Worm (Caenorhabditis elegans) whole organism, late embryonic: ENCODE results near the gene H40L08.7.
A peak's percentile ranks its signal among the peaks of the same experiment; 100 is the strongest.

Experiments
- C38D4.7 ChIP-seq: fragments of 200-800 bp; sonication (Bioruptor generic); optimal IDR thresholded peaks from 2 replicates; lab custom pipeline; 2018; ENCODE audit warnings: mild to moderate bottlenecking, missing genetic modification characterization, moderate library complexity, missing compliant biosample characterization
- K09A11.1 ChIP-seq: sonication (generic microtip); optimal IDR thresholded peaks from 2 replicates; lab custom pipeline; 2017; ENCODE audit warnings: antibody characterized with exemption, mild to moderate bottlenecking, missing genetic modification characterization, missing compliant biosample characterization; ENCODE audit not compliant: insufficient read depth
- ama-1 ChIP-seq: fragments of 150-350 bp; optimal IDR thresholded peaks from 2 replicates; lab custom pipeline; 2014
- ceh-18 ChIP-seq: sonication (generic microtip); optimal IDR thresholded peaks from 2 replicates; lab custom pipeline; 2016; ENCODE audit warnings: missing genetic modification characterization, missing compliant biosample characterization
- ceh-2 ChIP-seq: sonication (generic microtip); optimal IDR thresholded peaks from 2 replicates; lab custom pipeline; 2016; ENCODE audit warnings: missing genotype, missing genetic modification characterization, missing compliant biosample characterization
- ceh-22 ChIP-seq: sonication (generic microtip); optimal IDR thresholded peaks from 2 replicates; lab custom pipeline; 2017; ENCODE audit warnings: missing biosample characterization, missing genetic modification characterization
- ceh-31 ChIP-seq: sonication (generic microtip); optimal IDR thresholded peaks from 2 replicates; lab custom pipeline; 2016; ENCODE audit warnings: missing genetic modification characterization, missing compliant biosample characterization
- ceh-34 ChIP-seq: sonication (generic microtip); optimal IDR thresholded peaks from 2 replicates; lab custom pipeline; 2016; ENCODE audit warnings: mild to moderate bottlenecking, missing genetic modification characterization, missing compliant biosample characterization
- ceh-45 ChIP-seq: fragments of 200-800 bp; sonication (Bioruptor generic); IDR thresholded peaks from 2 replicates; pipeline ENCODE4 v1.3.6; 2022; ENCODE audit warnings: missing genetic modification reagents, missing genetic modification characterization, missing compliant biosample characterization
- ceh-48 ChIP-seq: sonication (generic microtip); optimal IDR thresholded peaks from 2 replicates; lab custom pipeline; 2016; ENCODE audit warnings: missing genetic modification characterization, inconsistent platforms, missing compliant biosample characterization
- elt-2 ChIP-seq: sonication (generic microtip); optimal IDR thresholded peaks from 2 replicates; lab custom pipeline; 2016; ENCODE audit warnings: missing genetic modification reagents, missing genetic modification characterization, missing compliant biosample characterization
- elt-4 ChIP-seq: sonication (generic microtip); optimal IDR thresholded peaks from 2 replicates; lab custom pipeline; 2016; ENCODE audit warnings: missing genetic modification characterization, missing compliant biosample characterization
- ets-4 ChIP-seq: sonication (generic microtip); optimal IDR thresholded peaks from 2 replicates; lab custom pipeline; 2016; ENCODE audit warnings: missing genetic modification characterization, missing compliant biosample characterization
- eyg-1 ChIP-seq: sonication (generic microtip); optimal IDR thresholded peaks from 2 replicates; lab custom pipeline; 2016; ENCODE audit warnings: missing genotype, missing genetic modification characterization, missing compliant biosample characterization
- fax-1 ChIP-seq: sonication (generic microtip); optimal IDR thresholded peaks from 2 replicates; lab custom pipeline; 2016; ENCODE audit warnings: missing genotype, missing genetic modification characterization, missing compliant biosample characterization
- fkh-10 ChIP-seq: fragments of 150-350 bp; optimal IDR thresholded peaks from 2 replicates; lab custom pipeline; 2014; ENCODE audit warnings: missing biosample characterization, missing genetic modification reagents, missing genetic modification characterization
- fkh-6 ChIP-seq: sonication (generic microtip); optimal IDR thresholded peaks from 2 replicates; lab custom pipeline; 2016; ENCODE audit warnings: missing genetic modification characterization, missing compliant biosample characterization
- gmeb-2 ChIP-seq: sonication (generic microtip); optimal IDR thresholded peaks from 2 replicates; lab custom pipeline; 2016; ENCODE audit warnings: missing genetic modification characterization, inconsistent platforms, missing compliant biosample characterization
- hlh-13 ChIP-seq: fragments of 200-800 bp; sonication (Bioruptor generic); optimal IDR thresholded peaks from 2 replicates; lab custom pipeline; 2018; ENCODE audit warnings: mild to moderate bottlenecking, missing genetic modification characterization, missing compliant biosample characterization
- hlh-15 ChIP-seq: sonication (generic microtip); optimal IDR thresholded peaks from 2 replicates; lab custom pipeline; 2016; ENCODE audit warnings: missing genetic modification characterization, missing compliant biosample characterization
- hlh-30 ChIP-seq: sonication (generic microtip); optimal IDR thresholded peaks from 2 replicates; lab custom pipeline; 2017; ENCODE audit warnings: antibody characterized with exemption, missing genetic modification characterization, missing compliant biosample characterization; ENCODE audit not compliant: insufficient read depth
- hlh-8 ChIP-seq: sonication (generic microtip); optimal IDR thresholded peaks from 2 replicates; lab custom pipeline; 2016; ENCODE audit warnings: missing genotype, missing genetic modification characterization, missing compliant biosample characterization
- lim-6 ChIP-seq: sonication (generic microtip); optimal IDR thresholded peaks from 2 replicates; lab custom pipeline; 2016; ENCODE audit warnings: missing genetic modification characterization, missing compliant biosample characterization
- lin-11 ChIP-seq: fragments of 200-800 bp; sonication (Bioruptor generic); optimal IDR thresholded peaks from 2 replicates; lab custom pipeline; 2018; ENCODE audit warnings: mild to moderate bottlenecking, missing genetic modification characterization, missing compliant biosample characterization
- madf-2 ChIP-seq: sonication (generic microtip); optimal IDR thresholded peaks from 2 replicates; lab custom pipeline; 2017; ENCODE audit warnings: missing genetic modification characterization, missing compliant biosample characterization
- mec-3 ChIP-seq: sonication (generic microtip); optimal IDR thresholded peaks from 2 replicates; lab custom pipeline; 2016; ENCODE audit warnings: borderline replicate concordance, missing genetic modification characterization, missing compliant biosample characterization
- nfya-1 ChIP-seq: sonication (generic microtip); optimal IDR thresholded peaks from 2 replicates; lab custom pipeline; 2017; ENCODE audit warnings: missing genetic modification characterization, mild to moderate bottlenecking, missing compliant biosample characterization, antibody characterized with exemption, moderate library complexity
- nhr-232 ChIP-seq: sonication (generic microtip); optimal IDR thresholded peaks from 2 replicates; lab custom pipeline; 2016; ENCODE audit warnings: missing genetic modification characterization, missing compliant biosample characterization
- pat-9 ChIP-seq: fragments of 200-800 bp; sonication (Bioruptor generic); optimal IDR thresholded peaks from 2 replicates; lab custom pipeline; 2018; ENCODE audit warnings: mild to moderate bottlenecking, missing genetic modification characterization, moderate library complexity, missing compliant biosample characterization
- pax-1 ChIP-seq: fragments of 150-350 bp; optimal IDR thresholded peaks from 2 replicates; lab custom pipeline; 2014; ENCODE audit warnings: missing biosample characterization, missing genetic modification characterization
- pqm-1 ChIP-seq: sonication (generic microtip); optimal IDR thresholded peaks from 2 replicates; lab custom pipeline; 2016; ENCODE audit warnings: missing genetic modification characterization, missing compliant biosample characterization
- pros-1 ChIP-seq: fragments of 150-350 bp; optimal IDR thresholded peaks from 2 replicates; lab custom pipeline; 2014; ENCODE audit warnings: missing biosample characterization, missing genetic modification reagents, missing genetic modification characterization
- ref-2 ChIP-seq: sonication (generic microtip); optimal IDR thresholded peaks from 2 replicates; lab custom pipeline; 2016; ENCODE audit warnings: missing genetic modification characterization, missing compliant biosample characterization
- rnt-1 ChIP-seq: sonication (generic microtip); optimal IDR thresholded peaks from 2 replicates; lab custom pipeline; 2016; ENCODE audit warnings: missing genetic modification characterization, missing compliant biosample characterization
- sox-4 ChIP-seq: sonication (generic microtip); optimal IDR thresholded peaks from 2 replicates; lab custom pipeline; 2017; ENCODE audit warnings: mild to moderate bottlenecking, missing genetic modification characterization, inconsistent platforms, missing compliant biosample characterization
- syd-9 ChIP-seq: sonication (generic microtip); optimal IDR thresholded peaks from 2 replicates; lab custom pipeline; 2016; ENCODE audit warnings: mild to moderate bottlenecking, missing genetic modification characterization, moderate library complexity, missing compliant biosample characterization
- tbx-2 ChIP-seq: sonication (generic microtip); optimal IDR thresholded peaks from 2 replicates; lab custom pipeline; 2016; ENCODE audit warnings: missing genetic modification characterization, missing compliant biosample characterization
- tbx-7 ChIP-seq: sonication (generic microtip); optimal IDR thresholded peaks from 2 replicates; lab custom pipeline; 2016; ENCODE audit warnings: missing genotype, missing genetic modification characterization, missing compliant biosample characterization
- unc-3 ChIP-seq, 2 experiments: fragments of 200-800 bp in 1 of 2; sonication (Bioruptor generic) in 1 of 2; sonication (generic microtip) in 1 of 2; conservative IDR thresholded peaks in 1 of 2; optimal IDR thresholded peaks in 1 of 2; 2 replicates each; pipeline versions ENCODE4 v1.3.6 to Lab custom; 2016 to 2022; ENCODE audit warnings: missing compliant biosample characterization in 2 of 2, missing genetic modification characterization in 2 of 2, missing genetic modification reagents in 1 of 2
- unc-42 ChIP-seq: sonication (generic microtip); optimal IDR thresholded peaks from 2 replicates; lab custom pipeline; 2016; ENCODE audit warnings: missing genotype, missing genetic modification characterization, missing compliant biosample characterization
- unc-55 ChIP-seq: sonication (generic microtip); optimal IDR thresholded peaks from 2 replicates; lab custom pipeline; 2017; ENCODE audit warnings: missing biosample characterization, missing genetic modification reagents, missing genetic modification characterization
- unc-86 ChIP-seq: sonication (generic microtip); optimal IDR thresholded peaks from 2 replicates; lab custom pipeline; 2016; ENCODE audit warnings: missing genetic modification characterization, missing compliant biosample characterization

H40L08.7 gene

DNA sequence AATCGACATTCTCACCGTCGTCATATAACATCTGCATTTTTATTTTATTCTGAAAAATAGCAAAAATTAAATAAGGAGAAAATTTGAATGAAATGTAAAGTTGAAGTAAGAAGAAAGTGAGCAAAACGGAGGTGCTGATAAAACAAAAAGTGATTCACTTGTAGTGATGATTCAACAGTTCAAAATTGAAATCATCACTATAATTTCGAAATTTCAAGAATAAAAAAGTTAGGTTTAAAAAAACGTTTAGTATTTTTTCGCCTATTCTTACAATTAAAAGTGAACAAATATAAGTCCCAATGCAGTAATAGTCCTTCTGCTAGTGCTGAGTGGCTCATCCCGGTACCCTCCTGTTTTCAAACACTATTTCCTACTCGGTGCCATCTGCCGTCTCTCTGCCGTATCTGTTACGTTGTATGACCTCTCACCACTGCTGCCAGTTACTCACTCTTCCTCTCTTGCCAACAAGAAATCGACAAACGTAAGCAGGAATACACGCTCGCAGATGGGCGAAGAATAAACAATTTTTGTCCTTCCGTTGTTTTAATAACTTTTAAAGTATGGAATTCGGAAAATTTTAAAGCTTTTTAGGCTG lies 22.9 kb upstream of the H40L08.7 start, which contains the start of gene dhhc-1:
Gene dhhc-1, minus strand, starts transcription at position 51 of the 595 bp plus-strand sequence.
- TF ChIP-seq unc-55 (GFP tag; lab: Kevin White, UChicago) = peak; percentile 40
- TF ChIP-seq madf-2 (tag; lab: Kevin White, UChicago) = no peak
- TF ChIP-seq ets-4 = no peak
- no peak for TF ChIP-seq pros-1 (tag; lab: Kevin White, UChicago)
- peak; percentile 4 for TF ChIP-seq unc-42 (tag; lab: Kevin White, UChicago)
- peak; percentile 26 for TF ChIP-seq ceh-18
- TF ChIP-seq pqm-1 (tag; lab: Kevin White, UChicago) = no peak
- TF ChIP-seq ceh-22 (tag; lab: Kevin White, UChicago) = no peak
- peak; percentile 56 for TF ChIP-seq ceh-31 (tag; lab: Kevin White, UChicago)
- TF ChIP-seq nfya-1 = peak; percentile 59
- TF ChIP-seq ceh-34 = no peak
- no peak for TF ChIP-seq fkh-6
- no peak for TF ChIP-seq mec-3 (tag; lab: Kevin White, UChicago)
- no peak for TF ChIP-seq tbx-2
- no peak for TF ChIP-seq lim-6 (tag; lab: Kevin White, UChicago)
- TF ChIP-seq syd-9 (tag; lab: Kevin White, UChicago) = no peak

DNA sequence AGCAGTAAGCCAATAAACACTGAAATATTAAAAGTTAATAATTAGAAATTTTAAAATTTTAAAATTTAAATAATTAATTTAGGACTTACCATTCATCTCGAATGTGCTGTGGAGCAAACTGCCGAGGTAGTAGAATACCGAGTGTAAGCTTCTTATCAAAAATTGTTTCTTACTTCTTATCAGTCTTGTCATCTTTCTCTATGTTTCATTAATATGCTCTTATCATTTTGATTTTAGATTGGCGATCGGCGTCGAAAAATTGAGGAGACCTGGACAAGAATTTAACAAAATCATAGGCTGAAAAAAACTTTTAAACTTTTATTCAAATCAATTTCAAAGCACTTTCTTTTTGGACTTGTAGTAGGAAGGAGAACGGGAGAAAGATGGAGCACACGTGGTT lies 20.2 kb upstream of the H40L08.7 start, which contains the start of gene F09B12.3:
Gene F09B12.3, minus strand, starts transcription at position 192 of the 400 bp plus-strand sequence.
- TF ChIP-seq elt-2 (peak; percentile 73), nfya-1 (no peak)

DNA sequence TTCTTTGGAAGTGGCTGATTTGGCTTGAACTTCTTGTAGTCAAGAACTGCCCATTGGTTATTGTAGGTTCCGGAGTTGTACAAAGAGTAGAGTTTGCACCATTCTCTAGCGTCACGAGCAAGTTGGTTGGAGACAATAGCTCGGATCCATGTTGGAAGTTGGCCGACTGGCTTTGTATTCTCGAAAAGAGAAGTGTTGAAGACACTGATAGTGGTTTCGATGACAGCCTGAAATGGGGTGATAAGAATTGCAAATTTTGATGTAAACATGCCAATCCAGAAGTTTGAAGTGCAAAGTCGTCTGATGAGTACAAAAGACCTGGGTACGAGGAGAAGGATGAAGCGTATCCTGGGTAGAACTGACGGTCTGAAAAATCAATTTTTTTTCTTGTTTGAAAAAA lies 18.7 kb upstream of the H40L08.7 start:
- TF ChIP-seq pax-1 (tag; lab: Kevin White, UChicago) = no peak
- TF ChIP-seq C38D4.7 (GFP tag; lab: Kevin White, UChicago) = no peak
- no peak for TF ChIP-seq elt-4
- no peak for TF ChIP-seq ceh-45 (GFP tag; lab: Robert Waterston, UW)
- TF ChIP-seq unc-55 (GFP tag; lab: Kevin White, UChicago) = no peak
- no peak for TF ChIP-seq ref-2 (tag; lab: Kevin White, UChicago)
- TF ChIP-seq K09A11.1 (tag; lab: Kevin White, UChicago) = no peak
- TF ChIP-seq pat-9 (tag; lab: Kevin White, UChicago) = no peak
- TF ChIP-seq ceh-2 (tag; lab: Kevin White, UChicago) = no peak
- TF ChIP-seq eyg-1 (tag; lab: Kevin White, UChicago) = no peak
- no peak for TF ChIP-seq sox-4 (tag; lab: Kevin White, UChicago)
- no peak for TF ChIP-seq ceh-18
- TF ChIP-seq, all 69 proteins: peak for 0

DNA sequence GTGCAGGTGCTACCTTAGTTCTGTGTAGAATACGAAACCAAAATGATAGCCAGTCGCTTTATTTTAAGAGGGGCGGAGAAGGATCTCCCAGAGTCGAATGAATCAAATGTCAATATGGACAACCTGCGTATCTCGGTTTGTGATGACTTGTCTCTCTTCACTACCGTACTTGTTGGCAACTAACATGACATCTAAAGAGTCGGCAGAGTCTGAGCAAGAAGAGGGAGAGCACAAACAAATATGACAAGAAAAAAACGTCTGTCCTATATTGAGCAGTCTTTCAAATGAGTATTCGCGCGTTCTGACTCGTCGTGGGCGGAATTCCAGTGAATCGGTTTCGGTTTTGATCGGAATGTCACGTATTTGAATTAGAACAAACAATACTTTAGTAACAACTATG lies 17.4 kb upstream of the H40L08.7 start, which contains the start of gene F09B12.7:
Gene F09B12.7, minus strand, starts transcription at position 101 of the 400 bp plus-strand sequence.
- TF ChIP-seq rnt-1 (tag; lab: Kevin White, UChicago) = no peak
- no peak for TF ChIP-seq nhr-232 (tag; lab: Kevin White, UChicago)
- no peak for TF ChIP-seq ceh-45 (GFP tag; lab: Robert Waterston, UW)
- TF ChIP-seq ama-1 (lab: Kevin White, UChicago) = no peak
- no peak for TF ChIP-seq ceh-34
- no peak for TF ChIP-seq nfya-1
- TF ChIP-seq sox-4 (tag; lab: Kevin White, UChicago) = no peak
- TF ChIP-seq elt-4 = no peak
- TF ChIP-seq fax-1 (tag; lab: Kevin White, UChicago) = no peak

DNA sequence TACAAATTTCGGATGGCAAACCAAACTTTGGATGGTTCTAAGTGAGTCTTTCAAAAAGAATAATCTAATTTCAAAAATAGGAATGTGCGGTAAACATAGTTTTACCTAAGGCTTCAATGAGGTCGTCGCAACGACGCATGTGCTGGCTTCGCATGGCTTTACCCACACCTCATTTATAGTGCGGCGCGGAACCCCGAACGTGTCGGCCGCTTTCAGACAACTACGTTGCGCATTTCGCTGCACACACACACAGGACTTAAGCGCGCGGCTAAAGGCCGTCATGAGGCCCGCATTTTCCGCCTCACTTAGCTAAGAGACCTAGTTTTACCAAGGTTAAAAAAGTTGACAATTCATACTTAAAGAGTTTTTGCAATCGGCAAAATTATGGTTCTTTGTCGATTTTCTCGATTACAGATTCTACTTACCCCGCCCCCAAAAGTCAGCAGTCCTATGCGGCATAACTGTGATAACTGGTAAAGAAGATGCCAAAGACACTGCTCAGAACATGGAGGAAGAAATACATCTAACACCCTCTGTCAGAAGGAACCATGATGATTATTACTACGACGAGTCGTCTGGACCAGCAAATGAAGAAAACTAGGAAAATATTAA lies 15.3 kb upstream of the H40L08.7 start:
- TF ChIP-seq tbx-7 (tag; lab: Kevin White, UChicago) (no peak), lin-11 (tag; lab: Kevin White, UChicago) (no peak), unc-3 (GFP tag; conservative IDR thresholded peaks at IDR 0.05; lab: Robert Waterston, UW) (no peak), unc-3 (tag; optimal IDR thresholded peaks at IDR 0.05; lab: Kevin White, UChicago) (no peak), hlh-13 (no peak), lim-6 (tag; lab: Kevin White, UChicago) (no peak), hlh-30 (no peak), ceh-22 (tag; lab: Kevin White, UChicago) (no peak), ceh-18 (no peak), ceh-48 (tag; lab: Kevin White, UChicago) (no peak), fkh-10 (GFP tag; lab: Kevin White, UChicago) (no peak), gmeb-2 (tag; lab: Kevin White, UChicago) (no peak), hlh-15 (tag; lab: Kevin White, UChicago) (no peak), unc-86 (tag; lab: Kevin White, UChicago) (no peak), ceh-45 (GFP tag; lab: Robert Waterston, UW) (no peak), C38D4.7 (GFP tag; lab: Kevin White, UChicago) (no peak), hlh-8 (tag; lab: Kevin White, UChicago) (no peak), nhr-232 (tag; lab: Kevin White, UChicago) (no peak)
